Worm (Caenorhabditis elegans) whole organism, young adult: ENCODE data around the gene C26B9.7.

Experiments
- B0019.2 ChIP-seq: fragments of 200-800 bp; sonication (Bioruptor generic); conservative IDR thresholded peaks from 2 replicates; pipeline ENCODE4 v1.3.6; 2022; ENCODE audit warnings: missing genetic modification reagents, missing genetic modification characterization, missing compliant biosample characterization
- B0336.3 ChIP-seq: fragments of 200-800 bp; sonication (Bioruptor generic); IDR thresholded peaks from 2 replicates; pipeline ENCODE4 v1.3.6; 2022; ENCODE audit warnings: missing genetic modification characterization, missing compliant biosample characterization
- F10E7.11 ChIP-seq: sonication (generic microtip); optimal IDR thresholded peaks from 2 replicates; lab custom pipeline; 2017; ENCODE audit warnings: mild to moderate bottlenecking, missing genetic modification characterization, moderate library complexity, missing compliant biosample characterization
- F33H1.4 ChIP-seq: fragments of 200-800 bp; sonication (Bioruptor generic); IDR thresholded peaks from 2 replicates; pipeline ENCODE4 v1.3.6; 2022; ENCODE audit warnings: missing genetic modification reagents, missing genetic modification characterization, missing compliant biosample characterization
- F49E8.2 ChIP-seq: sonication (generic microtip); optimal IDR thresholded peaks from 3 replicates; lab custom pipeline; 2017; ENCODE audit warnings: missing genetic modification characterization, mild to moderate bottlenecking, missing compliant biosample characterization, antibody characterized with exemption, moderate library complexity; ENCODE audit not compliant: insufficient read depth
- F55B11.4 ChIP-seq: sonication (generic microtip); optimal IDR thresholded peaks from 2 replicates; lab custom pipeline; 2016; ENCODE audit warnings: missing compliant biosample characterization, missing genetic modification characterization, borderline replicate concordance; ENCODE audit not compliant: insufficient read depth
- F57A8.1 ChIP-seq: fragments of 200-800 bp; sonication (Bioruptor generic); optimal IDR thresholded peaks from 2 replicates; lab custom pipeline; 2018; ENCODE audit warnings: mild to moderate bottlenecking, missing genetic modification characterization, moderate library complexity, missing compliant biosample characterization
- Y95B8A.8 ChIP-seq: fragments of 200-800 bp; sonication (Bioruptor generic); IDR thresholded peaks from 2 replicates; pipeline ENCODE4 v1.3.6; 2022; ENCODE audit warnings: missing genetic modification reagents, missing genetic modification characterization, missing compliant biosample characterization
- ZK185.1 ChIP-seq: sonication (generic microtip); optimal IDR thresholded peaks from 2 replicates; lab custom pipeline; 2016; ENCODE audit warnings: mild to moderate bottlenecking, missing genetic modification characterization, missing compliant biosample characterization; ENCODE audit not compliant: poor library complexity, severe bottlenecking
- ama-1 ChIP-seq, 3 experiments: fragments of 150-350 bp in 1 of 3; sonication (generic microtip) in 2 of 3; optimal IDR thresholded peaks; 2 replicates each; lab custom pipeline; 2014 to 2018; ENCODE audit warnings: missing biosample characterization in 2 of 3, missing genetic modification characterization in 2 of 3, missing genetic modification reagents in 2 of 3
- aptf-2 ChIP-seq: fragments of 200-800 bp; sonication (Bioruptor generic); conservative IDR thresholded peaks from 2 replicates; pipeline ENCODE4 v1.3.6; 2022; ENCODE audit warnings: missing genetic modification reagents, missing genetic modification characterization, missing compliant biosample characterization
- athp-1 ChIP-seq: sonication (generic microtip); optimal IDR thresholded peaks from 2 replicates; lab custom pipeline; 2017; ENCODE audit warnings: mild to moderate bottlenecking, missing genetic modification characterization, missing compliant biosample characterization
- attf-5 ChIP-seq: fragments of 200-800 bp; sonication (Bioruptor generic); optimal IDR thresholded peaks from 2 replicates; lab custom pipeline; 2018; ENCODE audit warnings: mild to moderate bottlenecking, missing genetic modification characterization, missing compliant biosample characterization
- bed-2 ChIP-seq: fragments of 200-800 bp; sonication (Bioruptor generic); IDR thresholded peaks from 2 replicates; pipeline ENCODE4 v1.3.6; 2022; ENCODE audit warnings: missing genetic modification reagents, missing genetic modification characterization, missing compliant biosample characterization
- cebp-2 ChIP-seq: fragments of 200-800 bp; sonication (Bioruptor generic); IDR thresholded peaks from 2 replicates; pipeline ENCODE4 v1.3.6; 2022; ENCODE audit warnings: missing genetic modification characterization, missing compliant biosample characterization
- ceh-27 ChIP-seq: fragments of 200-800 bp; sonication (Bioruptor generic); optimal IDR thresholded peaks from 2 replicates; lab custom pipeline; 2018; ENCODE audit warnings: mild to moderate bottlenecking, missing genetic modification characterization, moderate library complexity, missing compliant biosample characterization
- ceh-40 ChIP-seq: fragments of 200-800 bp; sonication (Bioruptor generic); IDR thresholded peaks from 2 replicates; pipeline ENCODE4 v1.3.6; 2022; ENCODE audit warnings: missing genetic modification characterization, missing compliant biosample characterization
- chd-7 ChIP-seq: sonication (generic microtip); optimal IDR thresholded peaks from 2 replicates; lab custom pipeline; 2016; ENCODE audit warnings: mild to moderate bottlenecking, missing genetic modification characterization, moderate library complexity, missing compliant biosample characterization
- die-1 ChIP-seq: sonication (generic microtip); optimal IDR thresholded peaks from 2 replicates; lab custom pipeline; 2016; ENCODE audit warnings: missing genotype, mild to moderate bottlenecking, missing genetic modification characterization, missing compliant biosample characterization
- dox-1 ChIP-seq: fragments of 200-800 bp; sonication (Bioruptor generic); IDR thresholded peaks from 2 replicates; pipeline ENCODE4 v1.3.6; 2022; ENCODE audit warnings: missing genetic modification reagents, missing genetic modification characterization, missing compliant biosample characterization
- efl-1 ChIP-seq: fragments of 150-350 bp; optimal IDR thresholded peaks from 2 replicates; lab custom pipeline; 2014; ENCODE audit warnings: missing biosample characterization, missing genetic modification reagents, missing genetic modification characterization
- egl-18 ChIP-seq: fragments of 200-800 bp; sonication (Bioruptor generic); IDR thresholded peaks from 2 replicates; pipeline ENCODE4 v1.3.6; 2022; ENCODE audit warnings: missing genetic modification reagents, missing genetic modification characterization, missing compliant biosample characterization
- egl-44 ChIP-seq: fragments of 200-800 bp; sonication (Bioruptor generic); IDR thresholded peaks from 2 replicates; pipeline ENCODE4 v1.3.6; 2022; ENCODE audit warnings: missing genetic modification reagents, missing genetic modification characterization, missing compliant biosample characterization
- egrh-3 ChIP-seq: fragments of 200-800 bp; sonication (Bioruptor generic); IDR thresholded peaks from 2 replicates; pipeline ENCODE4 v1.3.6; 2022; ENCODE audit warnings: missing genetic modification reagents, missing genetic modification characterization, missing compliant biosample characterization
- gei-17 ChIP-seq: fragments of 200-800 bp; sonication (Bioruptor generic); optimal IDR thresholded peaks from 2 replicates; lab custom pipeline; 2018; ENCODE audit warnings: mild to moderate bottlenecking, missing genetic modification characterization, missing compliant biosample characterization
- hlh-12 ChIP-seq: sonication (generic microtip); optimal IDR thresholded peaks from 2 replicates; lab custom pipeline; 2016; ENCODE audit warnings: missing genetic modification characterization, missing compliant biosample characterization
- hmg-20 ChIP-seq: fragments of 200-800 bp; sonication (Bioruptor generic); IDR thresholded peaks from 2 replicates; pipeline ENCODE4 v1.3.6; 2022; ENCODE audit warnings: missing genetic modification reagents, missing genetic modification characterization, missing compliant biosample characterization
- hsf-1 ChIP-seq: fragments of 200-800 bp; sonication (Bioruptor generic); IDR thresholded peaks from 2 replicates; pipeline ENCODE4 v1.3.6; 2022; ENCODE audit warnings: missing genetic modification reagents, missing genetic modification characterization, missing compliant biosample characterization
- lin-54 ChIP-seq: fragments of 200-800 bp; sonication (Bioruptor generic); optimal IDR thresholded peaks from 2 replicates; lab custom pipeline; 2018; ENCODE audit warnings: mild to moderate bottlenecking, missing genetic modification characterization, missing compliant biosample characterization
- lir-1 ChIP-seq: fragments of 200-800 bp; sonication (Bioruptor generic); conservative IDR thresholded peaks from 2 replicates; pipeline ENCODE4 v1.3.6; 2022; ENCODE audit warnings: missing genetic modification reagents, missing genetic modification characterization, missing compliant biosample characterization
- lsy-27 ChIP-seq: sonication (generic microtip); optimal IDR thresholded peaks from 2 replicates; lab custom pipeline; 2017; ENCODE audit warnings: missing genetic modification characterization, mild to moderate bottlenecking, missing compliant biosample characterization, antibody characterized with exemption, missing genotype, borderline replicate concordance; ENCODE audit not compliant: insufficient read depth
- madf-10 ChIP-seq: sonication (generic microtip); optimal IDR thresholded peaks from 2 replicates; lab custom pipeline; 2016; ENCODE audit warnings: mild to moderate bottlenecking, missing genetic modification characterization, missing compliant biosample characterization
- nhr-80 ChIP-seq: sonication (generic microtip); optimal IDR thresholded peaks from 2 replicates; lab custom pipeline; 2016; ENCODE audit warnings: missing genetic modification characterization, missing compliant biosample characterization
- pha-4 ChIP-seq: fragments of 150-350 bp; sonication (generic microtip); optimal IDR thresholded peaks from 2 replicates; lab custom pipeline; 2014; ENCODE audit warnings: missing biosample characterization, missing genetic modification reagents, missing genetic modification characterization
- rpc-1 ChIP-seq, 2 experiments: fragments of 150-350 bp in 1 of 2; sonication (generic microtip) in 1 of 2; optimal IDR thresholded peaks; 2 replicates each; lab custom pipeline; 2014 to 2018; ENCODE audit warnings: missing biosample characterization in 1 of 2, missing genetic modification characterization in 1 of 2, missing genetic modification reagents in 1 of 2, missing genotype in 1 of 2
- snpc-1.1 ChIP-seq: sonication (generic microtip); optimal IDR thresholded peaks from 2 replicates; lab custom pipeline; 2017; ENCODE audit warnings: missing genetic modification characterization, mild to moderate bottlenecking, missing compliant biosample characterization, antibody characterized with exemption, moderate library complexity, missing genotype, missing genetic modification reagents; ENCODE audit not compliant: insufficient read depth
- sptf-2 ChIP-seq: fragments of 200-800 bp; sonication (Bioruptor generic); optimal IDR thresholded peaks from 2 replicates; lab custom pipeline; 2018; ENCODE audit warnings: mild to moderate bottlenecking, missing genetic modification characterization, missing compliant biosample characterization
- tbp1 ChIP-seq: fragments of 200-800 bp; sonication (Bioruptor generic); optimal IDR thresholded peaks from 2 replicates; lab custom pipeline; 2018; ENCODE audit warnings: mild to moderate bottlenecking, missing genetic modification characterization, missing compliant biosample characterization
- tbx-9 ChIP-seq: sonication (generic microtip); optimal IDR thresholded peaks from 2 replicates; lab custom pipeline; 2016; ENCODE audit warnings: borderline replicate concordance, missing genetic modification characterization, inconsistent platforms, missing compliant biosample characterization
- unc-62 ChIP-seq: fragments of 150-350 bp; optimal IDR thresholded peaks from 2 replicates; lab custom pipeline; 2014; ENCODE audit warnings: missing biosample characterization, missing genetic modification reagents, missing genetic modification characterization
- xnd-1 ChIP-seq: sonication (generic microtip); optimal IDR thresholded peaks from 2 replicates; lab custom pipeline; 2016; ENCODE audit warnings: missing genotype, missing genetic modification reagents, missing genetic modification characterization, missing compliant biosample characterization
- zfh-2 ChIP-seq: fragments of 200-800 bp; sonication (Bioruptor generic); conservative IDR thresholded peaks from 2 replicates; pipeline ENCODE4 v1.3.6; 2022; ENCODE audit warnings: missing genetic modification reagents, missing genetic modification characterization, missing compliant biosample characterization
- zim-3 ChIP-seq: sonication (generic microtip); optimal IDR thresholded peaks from 2 replicates; lab custom pipeline; 2017; ENCODE audit warnings: mild to moderate bottlenecking, missing genetic modification characterization, moderate library complexity, missing compliant biosample characterization
- ztf-18 ChIP-seq: sonication (generic microtip); optimal IDR thresholded peaks from 2 replicates; lab custom pipeline; 2016; ENCODE audit warnings: missing genotype, mild to moderate bottlenecking, missing genetic modification characterization, missing compliant biosample characterization
- ztf-22 ChIP-seq: fragments of 200-800 bp; sonication (Bioruptor generic); optimal IDR thresholded peaks from 2 replicates; lab custom pipeline; 2018; ENCODE audit warnings: mild to moderate bottlenecking, missing genetic modification characterization, moderate library complexity, missing compliant biosample characterization
- ztf-25 ChIP-seq: fragments of 200-800 bp; sonication (Bioruptor generic); IDR thresholded peaks from 2 replicates; pipeline ENCODE4 v1.3.6; 2022; ENCODE audit warnings: missing genetic modification reagents, missing genetic modification characterization, missing compliant biosample characterization
- ztf-6 ChIP-seq: fragments of 200-800 bp; sonication (Bioruptor generic); IDR thresholded peaks from 2 replicates; pipeline ENCODE4 v1.3.6; 2022; ENCODE audit warnings: missing genetic modification reagents, missing genetic modification characterization, missing compliant biosample characterization

The C26B9.7 gene

DNA sequence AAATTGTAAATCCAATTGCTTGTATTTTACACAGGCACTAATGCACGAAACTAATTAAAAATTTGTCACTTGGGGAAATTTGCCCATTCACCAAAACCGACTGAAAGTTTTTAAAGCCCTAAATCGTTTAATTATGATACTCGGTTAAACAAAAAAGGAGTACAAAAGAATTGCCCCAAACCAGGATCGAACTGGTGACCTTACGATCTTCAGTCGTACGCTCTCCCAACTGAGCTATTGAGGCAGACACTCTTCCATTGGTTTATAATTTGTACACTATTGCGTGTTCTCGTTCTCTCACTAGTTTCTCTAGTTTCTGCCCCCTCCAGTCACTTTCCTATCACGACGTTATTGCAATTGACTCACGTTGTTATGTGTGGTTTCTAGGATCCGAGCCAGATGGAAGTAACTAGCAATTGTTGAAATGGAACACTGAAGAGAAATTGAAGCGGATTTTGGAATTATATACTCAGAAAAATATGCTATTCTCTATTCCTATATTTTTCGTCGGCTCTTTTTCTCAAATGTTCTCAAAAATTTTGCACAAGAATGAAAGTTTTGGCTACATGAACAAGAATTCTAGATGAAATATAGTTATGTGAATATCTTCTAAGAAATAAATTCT lies 22.8 kb upstream of the C26B9.7 start (continued):
- no peak for TF ChIP-seq bed-2 (GFP tag; lab: Robert Waterston, UW)
- TF ChIP-seq egl-44 = peak; percentile 64; the same call in 1 of the 2 replicates
- TF ChIP-seq egl-18 = no peak
- no peak for TF ChIP-seq tbx-9 (tag; lab: Kevin White, UChicago)
- TF ChIP-seq gei-17 (GFP tag; lab: Kevin White, UChicago) = no peak
- peak; percentile 96 for TF ChIP-seq rpc-1 (optimal IDR thresholded peaks at IDR 0.05; lab: Kevin White, UChicago)
- peak; percentile 87 for TF ChIP-seq rpc-1 (tag; optimal IDR thresholded peaks at IDR 0.05; lab: Kevin White, UChicago)
- peak; percentile 23 for TF ChIP-seq nhr-80 (tag; lab: Kevin White, UChicago)
- TF ChIP-seq ztf-22 (GFP tag; lab: Kevin White, UChicago) = no peak
- TF ChIP-seq F10E7.11 (tag; lab: Kevin White, UChicago) = peak; percentile 34
- TF ChIP-seq athp-1 = no peak
- TF ChIP-seq die-1 (tag; lab: Kevin White, UChicago) = peak; percentile 83
- TF ChIP-seq lin-54 (GFP tag; lab: Kevin White, UChicago) = no peak
- TF ChIP-seq cebp-2 (GFP tag; lab: Robert Waterston, UW) = no peak
- TF ChIP-seq efl-1 (GFP tag; lab: Kevin White, UChicago) = no peak
- TF ChIP-seq aptf-2 = peak; percentile 50; the same call in 1 of the 2 replicates
- TF ChIP-seq ceh-27 (GFP tag; lab: Kevin White, UChicago) = peak; percentile 54
- peak; percentile 76 for TF ChIP-seq hmg-20 (GFP tag; lab: Robert Waterston, UW)
- no peak for TF ChIP-seq egrh-3 (GFP tag; lab: Robert Waterston, UW)
- TF ChIP-seq ama-1 (optimal IDR thresholded peaks at IDR 0.05; lab: Kevin White, UChicago) = no peak
- TF ChIP-seq ama-1 (GFP tag; optimal IDR thresholded peaks at IDR 0.05; lab: Kevin White, UChicago) = peak; percentile 77 to 84
- no peak for TF ChIP-seq chd-7 (tag; lab: Kevin White, UChicago)
- TF ChIP-seq snpc-1.1 = peak; percentile 83
- TF ChIP-seq tbp1 (GFP tag; lab: Kevin White, UChicago) = peak; percentile 98
- no peak for TF ChIP-seq unc-62 (GFP tag; lab: Kevin White, UChicago)
- no peak for TF ChIP-seq Y95B8A.8 (GFP tag; lab: Robert Waterston, UW)
- TF ChIP-seq F33H1.4 (GFP tag; lab: Robert Waterston, UW) = 0 out of 2 replicates have a peak, but pooled peaks have one; percentile 26
- peak; percentile 79 for TF ChIP-seq ceh-40 (GFP tag; lab: Robert Waterston, UW)
- no peak for TF ChIP-seq F55B11.4
- no peak for TF ChIP-seq pha-4 (tag; lab: Kevin White, UChicago)
- TF ChIP-seq xnd-1 (tag; lab: Kevin White, UChicago) = no peak
- TF ChIP-seq lir-1 (GFP tag; lab: Robert Waterston, UW) = no peak
- TF ChIP-seq F49E8.2 (tag; lab: Kevin White, UChicago) = no peak
- no peak for TF ChIP-seq B0019.2
- peak; percentile 56 for TF ChIP-seq madf-10 (tag; lab: Kevin White, UChicago)
- no peak for TF ChIP-seq lsy-27
- no peak for TF ChIP-seq ztf-6 (GFP tag; lab: Robert Waterston, UW)
- TF ChIP-seq sptf-2 = no peak
- no peak for TF ChIP-seq hsf-1
- peak; percentile 89; the same call in 1 of the 2 replicates for TF ChIP-seq ztf-25
- TF ChIP-seq ZK185.1 = peak; percentile 84
- TF ChIP-seq F57A8.1 (GFP tag; lab: Kevin White, UChicago) = no peak
- TF ChIP-seq attf-5 (GFP tag; lab: Kevin White, UChicago) = peak; percentile 17
- no peak for TF ChIP-seq zfh-2 (GFP tag; lab: Robert Waterston, UW)
- TF ChIP-seq ztf-18 (tag; lab: Kevin White, UChicago) = peak; percentile 27
- TF ChIP-seq zim-3 (tag; lab: Kevin White, UChicago) = peak; percentile 81
- no peak for TF ChIP-seq B0336.3 (GFP tag; lab: Robert Waterston, UW)
- no peak for TF ChIP-seq dox-1 (GFP tag; lab: Robert Waterston, UW)
- no peak for TF ChIP-seq hlh-12 (tag; lab: Kevin White, UChicago)
